Worm (Caenorhabditis elegans) whole organism, L3 larva: Measurements from ENCODE around the gene C06A12.19.

Experiments
- ZK546.5 ChIP-seq: sonication (generic microtip); optimal IDR thresholded peaks from 2 replicates; lab custom pipeline; 2017; ENCODE audit warnings: missing biosample characterization, missing genetic modification characterization
- aly-2 ChIP-seq: fragments of 150-350 bp; optimal IDR thresholded peaks from 2 replicates; lab custom pipeline; 2014; ENCODE audit warnings: missing biosample characterization, missing genetic modification characterization
- ceh-16 ChIP-seq: sonication (generic microtip); optimal IDR thresholded peaks from 2 replicates; lab custom pipeline; 2017; ENCODE audit warnings: missing biosample characterization, missing genetic modification characterization
- ceh-28 ChIP-seq: fragments of 150-350 bp; optimal IDR thresholded peaks from 2 replicates; lab custom pipeline; 2014; ENCODE audit warnings: missing biosample characterization, missing genetic modification reagents, missing genetic modification characterization
- ceh-9 ChIP-seq: sonication (generic microtip); optimal IDR thresholded peaks from 2 replicates; lab custom pipeline; 2018; ENCODE audit warnings: missing biosample characterization, missing genetic modification characterization
- egl-27 ChIP-seq: sonication (generic microtip); optimal IDR thresholded peaks from 4 replicates; lab custom pipeline; 2017; ENCODE audit warnings: missing biosample characterization, missing genetic modification reagents, missing genetic modification characterization
- egl-5 ChIP-seq: fragments of 150-350 bp; optimal IDR thresholded peaks from 2 replicates; lab custom pipeline; 2017; ENCODE audit warnings: missing biosample characterization, missing genetic modification reagents, missing genetic modification characterization, inconsistent platforms
- elt-1 ChIP-seq: fragments of 150-350 bp; optimal IDR thresholded peaks from 2 replicates; lab custom pipeline; 2014; ENCODE audit warnings: missing biosample characterization, missing genetic modification characterization
- elt-2 ChIP-seq: sonication (generic microtip); optimal IDR thresholded peaks from 2 replicates; lab custom pipeline; 2016; ENCODE audit warnings: missing genetic modification reagents, mild to moderate bottlenecking, missing genetic modification characterization, missing compliant biosample characterization
- elt-3 ChIP-seq, 3 experiments: fragments of 150-350 bp in 1 of 3; sonication (generic microtip) in 2 of 3; optimal IDR thresholded peaks; 2 replicates in 2 of 3; 4 replicates in 1 of 3; lab custom pipeline; 2014 to 2017; ENCODE audit warnings: missing biosample characterization in 3 of 3, missing genetic modification characterization in 3 of 3
- eor-1 ChIP-seq, 2 experiments: fragments of 150-350 bp; optimal IDR thresholded peaks; 2 replicates each; lab custom pipeline; 2014 to 2018; ENCODE audit warnings: missing biosample characterization in 2 of 2, missing genetic modification characterization in 2 of 2
- fkh-10 ChIP-seq: sonication (generic microtip); optimal IDR thresholded peaks from 2 replicates; lab custom pipeline; 2017; ENCODE audit warnings: missing biosample characterization, missing genetic modification reagents, missing genetic modification characterization
- fkh-2 ChIP-seq: fragments of 150-350 bp; optimal IDR thresholded peaks from 2 replicates; lab custom pipeline; 2014; ENCODE audit warnings: missing biosample characterization, missing genetic modification reagents, missing genetic modification characterization
- fos-1 ChIP-seq: fragments of 150-350 bp; optimal IDR thresholded peaks from 2 replicates; lab custom pipeline; 2014; ENCODE audit warnings: missing biosample characterization, missing genetic modification characterization
- hmg-11 ChIP-seq: sonication (generic microtip); optimal IDR thresholded peaks from 2 replicates; lab custom pipeline; 2016; ENCODE audit warnings: missing genetic modification characterization, missing compliant biosample characterization
- jun-1 ChIP-seq: fragments of 150-350 bp; optimal IDR thresholded peaks from 2 replicates; lab custom pipeline; 2014; ENCODE audit warnings: missing biosample characterization, missing genetic modification reagents, missing genetic modification characterization
- lin-15B ChIP-seq: fragments of 150-350 bp; optimal IDR thresholded peaks from 2 replicates; lab custom pipeline; 2014; ENCODE audit warnings: missing biosample characterization, missing genetic modification characterization
- lsy-12 ChIP-seq: sonication (generic microtip); optimal IDR thresholded peaks from 2 replicates; lab custom pipeline; 2016; ENCODE audit warnings: mild to moderate bottlenecking, missing genetic modification characterization, missing compliant biosample characterization
- nfya-1 ChIP-seq: sonication (generic microtip); optimal IDR thresholded peaks from 2 replicates; lab custom pipeline; 2017; ENCODE audit warnings: missing genetic modification characterization, mild to moderate bottlenecking, missing compliant biosample characterization, antibody characterized with exemption, moderate library complexity; ENCODE audit not compliant: insufficient read depth
- nhr-12 ChIP-seq: fragments of 150-350 bp; optimal IDR thresholded peaks from 2 replicates; lab custom pipeline; 2014; ENCODE audit warnings: missing biosample characterization, missing genetic modification characterization
- nhr-23 ChIP-seq: fragments of 150-350 bp; optimal IDR thresholded peaks from 2 replicates; lab custom pipeline; 2014; ENCODE audit warnings: missing biosample characterization, missing genetic modification reagents, missing genetic modification characterization
- nhr-237 ChIP-seq: fragments of 150-350 bp; optimal IDR thresholded peaks from 2 replicates; lab custom pipeline; 2014; ENCODE audit warnings: missing biosample characterization, missing genetic modification characterization
- nhr-25 ChIP-seq: sonication (generic microtip); optimal IDR thresholded peaks from 2 replicates; lab custom pipeline; 2017; ENCODE audit warnings: missing biosample characterization, missing genetic modification characterization
- nhr-28 ChIP-seq: fragments of 150-350 bp; optimal IDR thresholded peaks from 2 replicates; lab custom pipeline; 2014; ENCODE audit warnings: missing biosample characterization, missing genetic modification characterization
- nhr-43 ChIP-seq: sonication (generic microtip); optimal IDR thresholded peaks from 2 replicates; lab custom pipeline; 2016; ENCODE audit warnings: mild to moderate bottlenecking, missing genetic modification characterization, missing compliant biosample characterization; ENCODE audit not compliant: poor library complexity, severe bottlenecking
- nhr-76 ChIP-seq: fragments of 150-350 bp; sonication (generic microtip); optimal IDR thresholded peaks from 5 replicates; lab custom pipeline; 2014; ENCODE audit warnings: missing biosample characterization, missing genetic modification characterization
- nhr-77 ChIP-seq: fragments of 150-350 bp; optimal IDR thresholded peaks from 2 replicates; lab custom pipeline; 2014; ENCODE audit warnings: missing biosample characterization, missing genetic modification characterization
- pha-4 ChIP-seq: fragments of 150-350 bp; optimal IDR thresholded peaks from 2 replicates; lab custom pipeline; 2014; ENCODE audit warnings: missing biosample characterization, missing genetic modification reagents, missing genetic modification characterization
- pqm-1 ChIP-seq: fragments of 150-350 bp; optimal IDR thresholded peaks from 2 replicates; lab custom pipeline; 2017; ENCODE audit warnings: missing biosample characterization, missing genetic modification characterization, inconsistent platforms
- sea-2 ChIP-seq: fragments of 150-350 bp; sonication (generic microtip); optimal IDR thresholded peaks from 4 replicates; lab custom pipeline; 2014; ENCODE audit warnings: missing biosample characterization, missing genetic modification reagents, missing genetic modification characterization
- skn-1 ChIP-seq: fragments of 150-350 bp; optimal IDR thresholded peaks from 2 replicates; lab custom pipeline; 2014; ENCODE audit warnings: missing biosample characterization, missing genetic modification characterization
- snpc-4 ChIP-seq: fragments of 150-350 bp; optimal IDR thresholded peaks from 2 replicates; lab custom pipeline; 2014; ENCODE audit warnings: missing biosample characterization, missing genetic modification characterization
- tbx-2 ChIP-seq: sonication (generic microtip); optimal IDR thresholded peaks from 2 replicates; lab custom pipeline; 2016; ENCODE audit warnings: mild to moderate bottlenecking, missing genetic modification characterization, missing compliant biosample characterization
- unc-39 ChIP-seq: sonication (generic microtip); optimal IDR thresholded peaks from 4 replicates; lab custom pipeline; 2017; ENCODE audit warnings: missing biosample characterization, missing genetic modification characterization
- unc-62 ChIP-seq: fragments of 150-350 bp; sonication (generic microtip); optimal IDR thresholded peaks from 4 replicates; lab custom pipeline; 2014; ENCODE audit warnings: missing biosample characterization, missing genetic modification reagents, missing genetic modification characterization
- zag-1 ChIP-seq: fragments of 150-350 bp; optimal IDR thresholded peaks from 2 replicates; lab custom pipeline; 2014; ENCODE audit warnings: missing biosample characterization, missing genetic modification characterization
- ztf-4 ChIP-seq: fragments of 150-350 bp; optimal IDR thresholded peaks from 2 replicates; lab custom pipeline; 2014; ENCODE audit warnings: missing biosample characterization, missing genetic modification characterization

The C06A12.19 gene

DNA sequence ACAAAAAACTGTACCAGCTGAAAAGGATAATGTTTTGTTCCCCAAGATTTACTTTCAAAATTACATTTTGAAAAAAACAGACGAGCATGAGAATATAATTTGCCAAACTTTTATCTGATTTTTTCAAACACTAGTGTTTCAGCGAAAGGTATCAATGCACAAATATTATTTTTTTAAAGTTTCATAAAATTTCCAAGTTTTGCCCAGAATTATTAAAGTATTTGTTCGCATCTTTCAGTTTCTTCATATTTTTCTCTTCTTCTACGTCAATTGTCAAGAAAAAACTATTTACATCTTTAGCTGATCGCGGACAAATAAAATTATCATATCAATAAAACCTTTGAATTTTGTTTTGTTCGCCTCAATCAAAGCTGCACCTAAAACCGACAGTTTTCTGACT, 2.9 kb downstream of the C06A12.19 start, which contains the start of gene C06A12.8:
TSS of gene C06A12.8 (plus strand) at position 301 of the 400 bp plus-strand sequence.
- no peak for TF ChIP-seq lin-15B
- TF ChIP-seq nhr-28 (tag; lab: Kevin White, UChicago) = no peak
- TF ChIP-seq zag-1 (tag; lab: Kevin White, UChicago) = no peak
- TF ChIP-seq jun-1 (tag; lab: Kevin White, UChicago) = no peak
- TF ChIP-seq ceh-9 = no peak
- no peak for TF ChIP-seq elt-1 (tag; lab: Kevin White, UChicago)
- TF ChIP-seq egl-5 (tag; lab: Kevin White, UChicago) = no peak
- no peak for TF ChIP-seq skn-1
- TF ChIP-seq nhr-76 (tag; lab: Kevin White, UChicago) = no peak
- TF ChIP-seq aly-2 (tag; lab: Kevin White, UChicago) = no peak
- no peak for TF ChIP-seq lsy-12
- no peak for TF ChIP-seq nhr-25

DNA sequence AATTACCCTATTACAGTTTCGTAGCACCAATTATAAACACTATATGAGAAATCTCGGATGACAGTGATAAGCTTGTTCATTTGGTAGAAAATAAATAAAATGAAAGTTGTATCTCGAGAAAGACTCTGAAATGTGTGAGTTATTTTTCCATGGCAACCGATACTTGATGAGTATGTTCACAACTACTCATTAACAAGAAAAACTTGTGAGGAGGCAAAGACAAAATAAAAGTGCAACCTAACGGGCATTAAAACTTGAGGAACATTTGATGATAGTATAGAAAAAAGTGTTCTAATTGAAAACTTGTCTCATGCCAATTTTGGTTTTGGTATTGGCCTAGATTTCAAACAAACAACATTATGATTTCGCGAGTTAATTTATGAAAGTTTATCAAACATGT, 3.3 kb downstream of the C06A12.19 start, which contains the start of gene gcy-27:
TSS of gene gcy-27 (minus strand) at position 101 of the 400 bp plus-strand sequence.
- TF ChIP-seq eor-1 (tag; optimal IDR thresholded peaks at IDR 0.05; lab: Kevin White, UChicago) (no peak), nhr-23 (tag; lab: Kevin White, UChicago) (no peak), egl-5 (tag; lab: Kevin White, UChicago) (no peak), fkh-2 (tag; lab: Kevin White, UChicago) (no peak), elt-2 (no peak), nhr-43 (tag; lab: Kevin White, UChicago) (no peak), egl-27 (tag; lab: Kevin White, UChicago) (no peak), tbx-2 (tag; lab: Kevin White, UChicago) (no peak), nhr-237 (no peak), ceh-28 (tag; lab: Kevin White, UChicago) (no peak), lsy-12 (no peak), elt-3 (tag; optimal IDR thresholded peaks at IDR 0.05; lab: Kevin White, UChicago) (no peak), skn-1 (no peak), ceh-16 (tag; lab: Kevin White, UChicago) (no peak)

DNA sequence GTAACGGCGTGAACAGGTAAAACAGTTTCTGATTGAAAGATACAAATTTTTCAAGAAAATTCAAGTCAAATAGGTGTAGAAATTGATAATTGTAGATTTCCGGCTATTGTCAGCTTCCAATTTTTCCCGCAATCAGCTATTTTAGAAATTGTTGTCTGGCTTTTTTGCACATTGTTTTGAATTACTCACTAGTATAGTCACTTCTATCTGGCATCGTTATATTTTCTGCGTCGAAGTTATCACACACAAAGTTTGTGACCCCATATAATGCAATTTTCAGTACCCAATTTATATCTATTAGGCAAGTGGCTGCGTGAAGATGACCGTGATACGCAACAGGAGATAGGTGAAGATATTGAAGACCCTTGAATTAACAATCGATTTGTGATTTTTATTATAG, 4.7 kb downstream of the C06A12.19 start:
- TF ChIP-seq nfya-1 (tag; lab: Kevin White, UChicago) (no peak), ceh-28 (tag; lab: Kevin White, UChicago) (no peak), ceh-16 (tag; lab: Kevin White, UChicago) (no peak), zag-1 (tag; lab: Kevin White, UChicago) (no peak), ztf-4 (tag; lab: Kevin White, UChicago) (no peak), nhr-25 (no peak), ZK546.5 (tag; lab: Kevin White, UChicago) (no peak), pqm-1 (tag; lab: Kevin White, UChicago) (no peak), hmg-11 (no peak), elt-1 (tag; lab: Kevin White, UChicago) (no peak), elt-2 (no peak)

DNA sequence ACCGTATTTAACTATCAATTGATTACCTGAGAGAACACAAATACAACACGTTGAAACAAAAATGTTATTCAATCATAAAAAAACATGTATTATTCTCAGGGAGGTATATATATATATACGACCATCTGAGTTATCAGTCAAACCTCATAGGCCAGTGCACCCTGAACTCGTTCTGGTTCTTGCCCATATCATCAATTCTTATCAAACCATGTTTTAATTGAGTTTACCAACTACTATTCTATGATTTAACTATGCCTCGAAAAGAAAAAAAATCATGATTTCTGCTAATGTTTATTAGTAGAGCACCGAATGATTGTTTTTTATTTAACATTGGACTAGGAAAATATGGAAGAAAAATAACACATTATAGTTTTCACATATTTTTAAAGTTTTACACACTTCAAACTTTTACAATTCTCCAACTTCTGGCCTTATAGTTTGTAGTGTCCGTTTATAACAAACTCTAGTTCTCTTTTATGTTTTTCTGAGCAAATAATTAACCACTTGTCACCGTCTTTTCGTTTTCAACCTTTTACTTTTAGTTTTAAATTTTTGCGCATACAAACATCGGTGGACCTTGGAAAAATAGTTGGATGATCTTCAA, 7.6 kb downstream of the C06A12.19 start:
- TF ChIP-seq nhr-77 (tag; lab: Kevin White, UChicago) (no peak), nfya-1 (tag; lab: Kevin White, UChicago) (no peak), sea-2 (no peak), pha-4 (tag; lab: Kevin White, UChicago) (peak; percentile 5), pqm-1 (tag; lab: Kevin White, UChicago) (peak; percentile 41), egl-5 (tag; lab: Kevin White, UChicago) (no peak), unc-39 (tag; lab: Kevin White, UChicago) (no peak), ztf-4 (tag; lab: Kevin White, UChicago) (no peak), unc-62 (GFP tag; lab: Kevin White, UChicago) (no peak), elt-1 (tag; lab: Kevin White, UChicago) (no peak), hmg-11 (no peak), lsy-12 (no peak), elt-2 (peak; percentile 55), jun-1 (tag; lab: Kevin White, UChicago) (no peak)

DNA sequence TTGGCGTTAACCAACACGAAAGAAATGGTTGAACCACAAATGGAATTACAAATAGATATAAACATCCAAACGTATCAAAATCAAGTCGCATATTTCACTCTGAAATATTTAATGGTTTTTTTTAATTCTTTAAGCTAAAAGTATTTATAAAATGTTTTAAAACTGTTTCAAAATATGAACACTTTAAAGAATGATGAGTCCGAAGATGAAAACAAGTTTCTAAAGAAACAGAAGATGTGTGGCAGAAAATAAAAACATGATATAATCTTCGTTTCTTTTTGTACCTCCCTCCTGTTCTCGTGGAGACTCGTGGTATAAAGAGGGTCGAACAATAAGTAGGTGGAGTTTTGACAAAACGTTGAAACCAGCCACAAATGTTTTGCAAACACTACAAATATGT, 8.6 kb downstream of the C06A12.19 start, which contains the start of gene lact-6:
TSS of gene lact-6 (minus strand) at position 101 of the 400 bp plus-strand sequence.
- no peak for TF ChIP-seq unc-62 (GFP tag; lab: Kevin White, UChicago)
- no peak for TF ChIP-seq nhr-77 (tag; lab: Kevin White, UChicago)
- no peak for TF ChIP-seq skn-1
- TF ChIP-seq snpc-4 (tag; lab: Kevin White, UChicago) = no peak
- no peak for TF ChIP-seq ceh-28 (tag; lab: Kevin White, UChicago)
- no peak for TF ChIP-seq lsy-12
- TF ChIP-seq zag-1 (tag; lab: Kevin White, UChicago) = no peak
- no peak for TF ChIP-seq aly-2 (tag; lab: Kevin White, UChicago)
- TF ChIP-seq ztf-4 (tag; lab: Kevin White, UChicago) = no peak
- TF ChIP-seq ceh-16 (tag; lab: Kevin White, UChicago) = no peak
- TF ChIP-seq pqm-1 (tag; lab: Kevin White, UChicago) = no peak
- TF ChIP-seq nhr-28 (tag; lab: Kevin White, UChicago) = no peak
- TF ChIP-seq jun-1 (tag; lab: Kevin White, UChicago) = no peak
- no peak for TF ChIP-seq egl-27 (tag; lab: Kevin White, UChicago)
- no peak for TF ChIP-seq ceh-9
- no peak for TF ChIP-seq sea-2
- no peak for TF ChIP-seq fkh-10 (GFP tag; lab: Kevin White, UChicago)
- no peak for TF ChIP-seq nhr-12 (tag; lab: Kevin White, UChicago)
- TF ChIP-seq nfya-1 (tag; lab: Kevin White, UChicago) = no peak
- TF ChIP-seq fos-1 (tag; lab: Kevin White, UChicago) = no peak
